Worm (Caenorhabditis elegans) whole organism, L1 larva: ENCODE data around the gene scc-1.

ENCODE experiments used
- C34B4.2 ChIP-seq: sonication (generic microtip); optimal IDR thresholded peaks from 2 replicates; lab custom pipeline; 2017; ENCODE audit warnings: mild to moderate bottlenecking, missing genetic modification characterization, missing compliant biosample characterization
- Y116A8C.19 ChIP-seq: sonication (generic microtip); optimal IDR thresholded peaks from 2 replicates; lab custom pipeline; 2016; ENCODE audit warnings: missing compliant biosample characterization, missing genetic modification characterization, borderline replicate concordance
- aly-2 ChIP-seq: fragments of 150-350 bp; optimal IDR thresholded peaks from 2 replicates; lab custom pipeline; 2014; ENCODE audit warnings: missing biosample characterization, missing genetic modification characterization
- ama-1 ChIP-seq: fragments of 150-350 bp; optimal IDR thresholded peaks from 2 replicates; lab custom pipeline; 2014
- blmp-1 ChIP-seq: fragments of 150-350 bp; optimal IDR thresholded peaks from 2 replicates; lab custom pipeline; 2014; ENCODE audit warnings: missing biosample characterization, missing genetic modification characterization
- ceh-63 ChIP-seq: fragments of 200-800 bp; sonication (Bioruptor generic); optimal IDR thresholded peaks from 2 replicates; lab custom pipeline; 2018; ENCODE audit warnings: mild to moderate bottlenecking, missing genetic modification characterization, missing compliant biosample characterization
- ceh-82 ChIP-seq, 3 experiments: fragments of 150-350 bp in 1 of 3; sonication (generic microtip) in 2 of 3; optimal IDR thresholded peaks; 2 replicates each; lab custom pipeline; 2014 to 2017; ENCODE audit warnings: missing biosample characterization in 3 of 3, missing genetic modification characterization in 3 of 3
- efl-1 ChIP-seq, 4 experiments: fragments of 150-350 bp; optimal IDR thresholded peaks in 3 of 4; peaks in 1 of 4; 1 replicate in 1 of 4; 2 replicates in 3 of 4; lab custom pipeline; 2014; ENCODE audit warnings: missing biosample characterization in 2 of 4, missing genetic modification characterization in 2 of 4, missing genetic modification reagents in 2 of 4
- egl-13 ChIP-seq: sonication (generic microtip); optimal IDR thresholded peaks from 2 replicates; lab custom pipeline; 2016; ENCODE audit warnings: missing genotype, missing genetic modification reagents, missing genetic modification characterization, missing compliant biosample characterization
- elt-2 ChIP-seq: sonication (generic microtip); optimal IDR thresholded peaks from 2 replicates; lab custom pipeline; 2016; ENCODE audit warnings: missing genetic modification characterization, mild to moderate bottlenecking, inconsistent platforms, missing compliant biosample characterization, missing genetic modification reagents
- elt-3 ChIP-seq, 6 experiments: fragments of 150-350 bp in 1 of 6; sonication (generic microtip); optimal IDR thresholded peaks; 2 replicates each; lab custom pipeline; 2017 to 2018; ENCODE audit warnings: missing biosample characterization in 6 of 6, missing genetic modification characterization in 6 of 6, inconsistent platforms in 1 of 6
- hlh-4 ChIP-seq: sonication (generic microtip); optimal IDR thresholded peaks from 2 replicates; lab custom pipeline; 2016; ENCODE audit warnings: mild to moderate bottlenecking, missing genetic modification characterization, missing compliant biosample characterization
- isw-1 ChIP-seq: fragments of 200-800 bp; sonication (Bioruptor generic); IDR thresholded peaks from 2 replicates; pipeline ENCODE4 v1.3.6; 2022; ENCODE audit warnings: missing genetic modification characterization, missing compliant biosample characterization
- lin-13 ChIP-seq: fragments of 150-350 bp; optimal IDR thresholded peaks from 2 replicates; lab custom pipeline; 2014; ENCODE audit warnings: missing biosample characterization, missing genetic modification reagents, missing genetic modification characterization
- lin-14 ChIP-seq: fragments of 200-800 bp; sonication (Bioruptor generic); optimal IDR thresholded peaks from 2 replicates; lab custom pipeline; 2018; ENCODE audit warnings: mild to moderate bottlenecking, missing genetic modification characterization, moderate library complexity, missing compliant biosample characterization
- lin-35 ChIP-seq, 2 experiments: fragments of 150-350 bp; optimal IDR thresholded peaks; 2 replicates each; lab custom pipeline; 2014; ENCODE audit warnings: missing biosample characterization in 2 of 2, missing genetic modification characterization in 2 of 2, missing genetic modification reagents in 2 of 2
- lin-39 ChIP-seq: fragments of 150-350 bp; optimal IDR thresholded peaks from 2 replicates; lab custom pipeline; 2014; ENCODE audit warnings: missing biosample characterization, missing genetic modification reagents, missing genetic modification characterization
- lsy-2 ChIP-seq, 2 experiments: fragments of 150-350 bp; optimal IDR thresholded peaks; 2 replicates each; lab custom pipeline; 2014; ENCODE audit warnings: missing biosample characterization in 2 of 2, missing genetic modification characterization in 2 of 2
- mdl-1 ChIP-seq, 2 experiments: fragments of 150-350 bp; optimal IDR thresholded peaks; 2 replicates each; lab custom pipeline; 2014 to 2017; ENCODE audit warnings: missing biosample characterization in 2 of 2, missing genetic modification characterization in 2 of 2, inconsistent platforms in 1 of 2
- mep-1 ChIP-seq: fragments of 150-350 bp; optimal IDR thresholded peaks from 2 replicates; lab custom pipeline; 2014; ENCODE audit warnings: missing biosample characterization, missing genetic modification characterization
- nhr-12 ChIP-seq: sonication (generic microtip); optimal IDR thresholded peaks from 2 replicates; lab custom pipeline; 2017; ENCODE audit warnings: missing biosample characterization, missing genetic modification characterization
- nhr-20 ChIP-seq: sonication (generic microtip); optimal IDR thresholded peaks from 2 replicates; lab custom pipeline; 2016; ENCODE audit warnings: mild to moderate bottlenecking, missing genetic modification characterization, missing compliant biosample characterization
- nhr-47 ChIP-seq: sonication (generic microtip); optimal IDR thresholded peaks from 2 replicates; lab custom pipeline; 2016; ENCODE audit warnings: mild to moderate bottlenecking, missing genetic modification characterization, moderate library complexity, missing compliant biosample characterization
- nhr-71 ChIP-seq: sonication (generic microtip); optimal IDR thresholded peaks from 2 replicates; lab custom pipeline; 2016; ENCODE audit warnings: mild to moderate bottlenecking, missing genetic modification characterization, moderate library complexity, missing compliant biosample characterization
- nhr-90 ChIP-seq: sonication (generic microtip); optimal IDR thresholded peaks from 2 replicates; lab custom pipeline; 2016; ENCODE audit warnings: mild to moderate bottlenecking, missing genetic modification characterization, missing compliant biosample characterization; ENCODE audit not compliant: poor library complexity
- pag-3 ChIP-seq: sonication (generic microtip); optimal IDR thresholded peaks from 2 replicates; lab custom pipeline; 2017; ENCODE audit warnings: missing genetic modification characterization, mild to moderate bottlenecking, missing compliant biosample characterization, antibody characterized with exemption, borderline replicate concordance; ENCODE audit not compliant: insufficient read depth
- pqm-1 ChIP-seq: sonication (generic microtip); optimal IDR thresholded peaks from 3 replicates; lab custom pipeline; 2017; ENCODE audit warnings: missing biosample characterization, missing genetic modification characterization
- rnt-1 ChIP-seq: sonication (generic microtip); optimal IDR thresholded peaks from 2 replicates; lab custom pipeline; 2016; ENCODE audit warnings: mild to moderate bottlenecking, missing genetic modification characterization, moderate library complexity, missing compliant biosample characterization
- snu-23 ChIP-seq: sonication (generic microtip); optimal IDR thresholded peaks from 2 replicates; lab custom pipeline; 2016; ENCODE audit warnings: missing genetic modification characterization, missing compliant biosample characterization
- sptf-1 ChIP-seq: fragments of 150-350 bp; optimal IDR thresholded peaks from 2 replicates; lab custom pipeline; 2014; ENCODE audit warnings: missing biosample characterization, missing genetic modification characterization
- unc-30 ChIP-seq: sonication (generic microtip); optimal IDR thresholded peaks from 2 replicates; lab custom pipeline; 2017; ENCODE audit warnings: missing biosample characterization, missing genetic modification characterization
- unc-86 ChIP-seq: sonication (generic microtip); optimal IDR thresholded peaks from 2 replicates; lab custom pipeline; 2016; ENCODE audit warnings: missing genetic modification characterization, missing compliant biosample characterization
- zag-1 ChIP-seq: fragments of 150-350 bp; optimal IDR thresholded peaks from 2 replicates; lab custom pipeline; 2014; ENCODE audit warnings: missing biosample characterization, missing genetic modification characterization
- zip-4 ChIP-seq: fragments of 200-800 bp; sonication (Bioruptor generic); optimal IDR thresholded peaks from 2 replicates; lab custom pipeline; 2018; ENCODE audit warnings: mild to moderate bottlenecking, missing genetic modification characterization, moderate library complexity, missing compliant biosample characterization
- ztf-11 ChIP-seq, 2 experiments: sonication (generic microtip); optimal IDR thresholded peaks; 2 replicates each; lab custom pipeline; 2016 to 2017; ENCODE audit warnings: missing genetic modification characterization in 2 of 2, missing biosample characterization in 1 of 2, missing compliant biosample characterization in 1 of 2

Gene scc-1

DNA sequence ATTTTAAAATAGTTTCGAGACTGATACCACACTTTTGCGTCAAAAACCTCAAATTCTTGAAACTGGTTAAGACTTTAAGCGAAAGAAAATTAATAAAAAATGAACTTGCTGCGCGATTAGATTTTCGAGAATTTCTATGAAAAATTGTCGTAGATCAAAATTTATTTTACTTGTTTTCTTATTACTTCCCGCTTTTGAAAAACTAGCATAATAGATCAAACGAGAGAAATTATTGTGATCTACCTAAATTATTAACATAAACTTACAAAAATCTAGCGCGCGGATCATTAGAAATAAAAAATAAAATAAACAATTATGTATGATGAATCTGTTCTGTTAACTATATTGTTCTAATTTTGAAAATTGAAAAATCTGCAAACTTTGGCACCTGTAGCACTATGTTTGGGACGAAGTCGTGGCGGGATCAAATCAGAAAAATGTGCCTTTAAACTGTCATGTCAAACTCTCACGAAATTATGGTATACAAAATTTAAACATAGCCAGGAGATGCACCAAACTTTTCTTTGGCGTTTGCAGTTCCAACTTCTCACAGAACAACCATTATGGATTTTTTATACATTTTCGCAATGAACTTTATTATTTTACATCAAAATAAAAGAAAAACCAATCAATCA, 28.3 kb downstream of the scc-1 start:
- peak; percentile 10 for TF ChIP-seq ama-1 (lab: Kevin White, UChicago)
- no peak for TF ChIP-seq hlh-4 (tag; lab: Kevin White, UChicago)
- TF ChIP-seq Y116A8C.19 (tag; lab: Kevin White, UChicago), result no peak
- TF ChIP-seq elt-2 (tag; lab: Kevin White, UChicago), result peak; percentile 35
- TF ChIP-seq nhr-12, result no peak

DNA sequence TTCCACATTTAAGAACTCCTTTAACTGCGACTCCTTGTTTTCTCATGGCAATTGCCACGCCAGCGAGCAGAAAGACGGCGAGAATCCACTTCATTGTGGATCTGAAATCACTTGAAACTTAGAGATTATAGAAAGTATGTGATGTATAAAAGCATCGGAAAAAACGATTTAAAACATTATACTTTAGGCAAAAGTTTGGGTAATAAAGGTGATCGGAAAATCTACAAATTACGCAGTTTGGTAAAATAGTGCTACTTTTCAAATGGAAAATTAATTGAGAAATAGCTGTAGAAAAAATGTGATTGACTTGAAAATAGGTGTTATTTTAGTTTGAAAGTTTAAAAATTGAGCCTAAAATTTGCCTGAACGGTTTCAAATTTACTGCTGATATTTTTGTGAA, 29.2 kb downstream of the scc-1 start, which contains the start of gene ttr-41:
TSS of gene ttr-41 (minus strand) at position 101 of the 400 bp plus-strand sequence.
- TF ChIP-seq lin-35 (GFP tag; optimal IDR thresholded peaks at IDR 0.05; lab: Kevin White, UChicago), result no peak
- TF ChIP-seq lsy-2 (tag; optimal IDR thresholded peaks at IDR 0.05; lab: Kevin White, UChicago), result no peak
- TF ChIP-seq C34B4.2 (tag; lab: Kevin White, UChicago), result no peak
- no peak for TF ChIP-seq pqm-1 (tag; lab: Kevin White, UChicago)

DNA sequence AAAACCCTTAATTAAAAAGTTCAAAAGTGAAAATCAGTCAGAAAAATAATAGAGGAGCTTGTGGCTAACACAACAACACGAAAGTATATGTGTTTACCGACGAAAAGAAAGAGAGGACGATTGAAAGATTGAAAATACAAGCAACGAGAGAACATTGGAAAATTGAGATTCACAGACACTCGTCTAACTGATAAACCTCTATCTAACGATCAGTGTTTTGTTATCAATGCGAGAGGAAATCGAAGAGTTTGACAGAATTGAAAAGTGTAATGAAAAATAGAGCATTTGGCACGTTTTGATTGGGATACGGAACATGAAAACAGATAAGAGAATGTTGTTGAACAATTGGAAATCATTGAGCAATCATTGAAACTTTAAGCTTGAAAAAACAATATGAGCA, 30.2 kb downstream of the scc-1 start:
- TF ChIP-seq efl-1 (optimal IDR thresholded peaks at IDR 0.05; lab: Kevin White, UChicago) (peak in 1 of 2 experiments; percentile 7), efl-1 (GFP tag; optimal IDR thresholded peaks at IDR 0.05 in 1 of 2; lab: Kevin White, UChicago) (peak in 1 of 2 experiments; percentile 85), aly-2 (tag; lab: Kevin White, UChicago) (no peak), lin-13 (GFP tag; lab: Kevin White, UChicago) (no peak), nhr-90 (tag; lab: Kevin White, UChicago) (no peak), ceh-82 (tag; optimal IDR thresholded peaks at IDR 0.05; lab: Kevin White, UChicago) (no peak), lin-14 (GFP tag; lab: Kevin White, UChicago) (peak; percentile 82), sptf-1 (no peak), pag-3 (tag; lab: Kevin White, UChicago) (no peak), snu-23 (peak; percentile 33), mep-1 (tag; lab: Kevin White, UChicago) (peak; percentile 3), rnt-1 (tag; lab: Kevin White, UChicago) (peak; percentile 44), blmp-1 (peak; percentile 12), unc-30 (no peak), elt-2 (tag; lab: Kevin White, UChicago) (peak; percentile 97), pqm-1 (tag; lab: Kevin White, UChicago) (peak; percentile 35), lin-35 (GFP tag; optimal IDR thresholded peaks at IDR 0.05; lab: Kevin White, UChicago) (peak in 1 of 2 experiments; percentile 51), zag-1 (no peak), elt-3 (tag; optimal IDR thresholded peaks at IDR 0.05; lab: Kevin White, UChicago) (peak in 4 of 6 experiments; percentile 4 to 71 (median 39)), isw-1 (GFP tag; lab: Robert Waterston, UW) (no peak), ztf-11 (tag; optimal IDR thresholded peaks at IDR 0.05; lab: Kevin White, UChicago) (no peak), lin-39 (no peak), mdl-1 (tag; optimal IDR thresholded peaks at IDR 0.05; lab: Kevin White, UChicago) (no peak), zip-4 (no peak), lsy-2 (tag; optimal IDR thresholded peaks at IDR 0.05; lab: Kevin White, UChicago) (peak in 1 of 2 experiments; percentile 38), nhr-20 (peak; percentile 29), nhr-47 (tag; lab: Kevin White, UChicago) (no peak), egl-13 (tag; lab: Kevin White, UChicago) (no peak), C34B4.2 (tag; lab: Kevin White, UChicago) (no peak), nhr-71 (tag; lab: Kevin White, UChicago) (peak; percentile 55)

DNA sequence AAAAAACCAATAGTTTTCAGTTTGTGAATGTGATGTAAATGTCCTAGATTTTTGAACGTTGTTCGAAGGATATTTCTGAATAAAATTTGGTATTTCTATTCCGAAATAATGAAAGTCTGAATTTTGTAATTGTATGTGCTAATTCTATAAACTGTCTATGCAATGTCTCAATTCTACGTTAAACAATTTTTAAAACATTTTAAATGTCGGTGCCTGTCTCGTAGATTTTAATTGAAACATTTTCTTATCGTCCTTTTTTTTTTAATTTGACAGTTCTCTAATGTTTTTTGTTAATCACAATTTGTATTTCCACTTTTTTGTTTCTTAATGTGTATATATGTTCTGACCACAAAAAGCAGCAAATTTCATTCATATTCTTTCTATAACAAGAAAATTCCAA, 31.2 kb downstream of the scc-1 start, which contains the start of gene F41C3.7:
TSS of gene F41C3.7 (plus strand) at position 301 of the 400 bp plus-strand sequence.
- no peak for TF ChIP-seq isw-1 (GFP tag; lab: Robert Waterston, UW)
- TF ChIP-seq nhr-71 (tag; lab: Kevin White, UChicago), result no peak
- no peak for TF ChIP-seq ceh-63 (GFP tag; lab: Kevin White, UChicago)
- TF ChIP-seq unc-86 (tag; lab: Kevin White, UChicago), result no peak
